Worm (Caenorhabditis elegans): Measurements from ENCODE around the gene C16C8.25.

DNA sequence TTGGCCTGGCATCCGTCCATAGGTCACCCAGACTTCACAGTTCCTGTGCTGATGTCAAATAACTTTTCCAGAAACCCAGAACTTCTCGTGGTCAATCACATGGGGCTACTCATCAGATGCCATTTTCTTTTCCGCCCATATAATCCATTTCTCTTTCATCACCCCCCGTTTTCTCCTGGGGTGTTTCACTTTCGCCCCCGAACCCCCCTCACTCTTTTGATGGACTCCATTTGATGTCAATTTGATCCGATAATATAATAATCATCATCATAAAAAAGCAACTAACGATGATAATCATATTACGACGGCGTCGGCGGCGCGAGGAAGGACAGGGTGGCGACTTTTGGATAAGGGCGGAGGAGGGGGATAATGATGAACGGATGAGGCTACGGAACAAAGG, 10.8 kb upstream of the C16C8.25 start:
- TF ChIP-seq W03F9.2 (tag; optimal IDR thresholded peaks at IDR 0.05), result no peak
- TF ChIP-seq him-1 (tag; optimal IDR thresholded peaks at IDR 0.05), result no peak
- TF ChIP-seq dao-5 (tag; optimal IDR thresholded peaks at IDR 0.05), result no peak
